Worm (Caenorhabditis elegans): Measurements from ENCODE around the gene C07E3.9.

ce11 chrII:10393282-10394179 is 43.0 kb downstream of the C07E3.9 start, which contains the start of gene gpd-1:
- TF ChIP-seq W03F9.2 (tag; optimal IDR thresholded peaks at IDR 0.05) (no peak), him-1 (tag; optimal IDR thresholded peaks at IDR 0.05) (no peak), dao-5 (tag; optimal IDR thresholded peaks at IDR 0.05) (no peak)
